Fruit fly (Drosophila melanogaster) Kc167 (cell line): Measurements from ENCODE around the gene Gclc.

ENCODE experiments used
- Myc ChIP-seq: fragments of >200 bp; optimal IDR thresholded peaks from 2 replicates; lab custom pipeline; 2017; ENCODE audit warnings: missing external identifiers
- Sin3A ChIP-seq: fragments of >200 bp; optimal IDR thresholded peaks from 2 replicates; lab custom pipeline; 2018; ENCODE audit warnings: missing external identifiers
- h ChIP-seq: fragments of >200 bp; optimal IDR thresholded peaks from 3 replicates; lab custom pipeline; 2018; ENCODE audit warnings: missing external identifiers
- insv ChIP-seq: fragments of >200 bp; optimal IDR thresholded peaks from 3 replicates; lab custom pipeline; 2018; ENCODE audit warnings: missing external identifiers
- psq ChIP-seq: fragments of >200 bp; optimal IDR thresholded peaks from 2 replicates; lab custom pipeline; 2017; ENCODE audit warnings: missing external identifiers
- ttk ChIP-seq: sonication (Bioruptor generic); optimal IDR thresholded peaks from 2 replicates; lab custom pipeline; 2017; ENCODE audit warnings: missing external identifiers

The Gclc gene

dm6 chrX:8145501-8146157 is 29.7 kb upstream of the Gclc start, which contains the start of the genes alpha-PheRS and CG2129:
TSS of gene alpha-PheRS (minus strand) at chrX:8145602.
TSS of gene CG2129 (plus strand) at chrX:8145839.
- TF ChIP-seq ttk (lab: Kevin White, UChicago) (no peak), Sin3A (lab: Kevin White, UChicago) (no peak), psq (lab: Kevin White, UChicago) (no peak), insv (lab: Kevin White, UChicago) (no peak), h (lab: Kevin White, UChicago) (no peak), Myc (no peak)

- TF ChIP-seq ttk (lab: Kevin White, UChicago): no peak
- peak; percentile 13 for TF ChIP-seq psq (lab: Kevin White, UChicago)
- TF ChIP-seq Sin3A (lab: Kevin White, UChicago): no peak
- no peak for TF ChIP-seq Myc
These were observed 27.6 kb upstream of the Gclc start, which contains the start of gene CG17982 for dm6 chrX:8143537-8143936. TSS of gene CG17982 (minus strand) at chrX:8143835.

dm6 chrX:8142067-8142462 is 26.1 kb upstream of the Gclc start, which contains the start of gene Smox:
TSS of gene Smox (minus strand) at chrX:8142279.
- TF ChIP-seq Myc (no peak), ttk (lab: Kevin White, UChicago) (no peak), psq (lab: Kevin White, UChicago) (no peak), Sin3A (lab: Kevin White, UChicago) (no peak)

dm6 chrX:8141353-8142066 is 25.6 kb upstream of the Gclc start:
- no peak for TF ChIP-seq insv (lab: Kevin White, UChicago)
- no peak for TF ChIP-seq psq (lab: Kevin White, UChicago)
- no peak for TF ChIP-seq h (lab: Kevin White, UChicago)
- no peak for TF ChIP-seq ttk (lab: Kevin White, UChicago)
- no peak for TF ChIP-seq Myc
- TF ChIP-seq Sin3A (lab: Kevin White, UChicago): no peak

dm6 chrX:8140707-8141106 is 24.8 kb upstream of the Gclc start:
- TF ChIP-seq ttk (lab: Kevin White, UChicago) (no peak), Sin3A (lab: Kevin White, UChicago) (no peak), h (lab: Kevin White, UChicago) (no peak), psq (lab: Kevin White, UChicago) (no peak), Myc (no peak), insv (lab: Kevin White, UChicago) (no peak)

- TF ChIP-seq psq (lab: Kevin White, UChicago) (no peak), insv (lab: Kevin White, UChicago) (no peak), Myc (no peak), Sin3A (lab: Kevin White, UChicago) (no peak), ttk (lab: Kevin White, UChicago) (no peak), h (lab: Kevin White, UChicago) (no peak)
These were observed 21.3 kb upstream of the Gclc start for dm6 chrX:8137285-8137684.

dm6 chrX:8135420-8135874 is 19.5 kb upstream of the Gclc start, which contains the start of the genes cyr and CG2120:
TSS of gene cyr (minus strand) at chrX:8135713.
TSS of gene CG2120 (plus strand) at chrX:8135824.
- TF ChIP-seq h (lab: Kevin White, UChicago) (no peak), psq (lab: Kevin White, UChicago) (no peak), insv (lab: Kevin White, UChicago) (no peak), ttk (lab: Kevin White, UChicago) (no peak), Myc (no peak), Sin3A (lab: Kevin White, UChicago) (no peak)

dm6 chrX:8131693-8132313 is 15.9 kb upstream of the Gclc start, which contains the start of gene CG10958:
TSS of gene CG10958 (plus strand) at chrX:8132285.
- TF ChIP-seq insv (lab: Kevin White, UChicago) (no peak), psq (lab: Kevin White, UChicago) (no peak), ttk (lab: Kevin White, UChicago) (no peak), Myc (no peak), Sin3A (lab: Kevin White, UChicago) (no peak), h (lab: Kevin White, UChicago) (no peak)

dm6 chrX:8129204-8129997 is 13.5 kb upstream of the Gclc start, which contains the start of gene CG2116:
TSS of gene CG2116 (plus strand) at chrX:8129812.
- no peak for TF ChIP-seq Sin3A (lab: Kevin White, UChicago)
- no peak for TF ChIP-seq psq (lab: Kevin White, UChicago)
- TF ChIP-seq h (lab: Kevin White, UChicago): no peak
- TF ChIP-seq Myc: no peak
- TF ChIP-seq insv (lab: Kevin White, UChicago): no peak

- no peak for TF ChIP-seq Sin3A (lab: Kevin White, UChicago)
- TF ChIP-seq psq (lab: Kevin White, UChicago): no peak
- no peak for TF ChIP-seq Myc
- no peak for TF ChIP-seq ttk (lab: Kevin White, UChicago)
These were observed 12.2 kb upstream of the Gclc start for dm6 chrX:8128133-8128532.

dm6 chrX:8126149-8126548 is 10.2 kb upstream of the Gclc start:
- TF ChIP-seq insv (lab: Kevin White, UChicago) (no peak), ttk (lab: Kevin White, UChicago) (no peak), Sin3A (lab: Kevin White, UChicago) (no peak), h (lab: Kevin White, UChicago) (no peak), Myc (no peak), psq (lab: Kevin White, UChicago) (no peak)
